Worm (Caenorhabditis elegans) whole organism, L1 larva: Measurements from ENCODE around the gene manf-1.
A peak's percentile ranks its signal among the peaks of the same experiment; 100 is the strongest.

Source experiments
- ceh-82 ChIP-seq, 3 experiments: fragments of 150-350 bp in 1 of 3; sonication (generic microtip) in 2 of 3; optimal IDR thresholded peaks; 2 replicates each; lab custom pipeline; 2014 to 2017; ENCODE audit warnings: missing biosample characterization in 3 of 3, missing genetic modification characterization in 3 of 3
- lin-39 ChIP-seq: fragments of 150-350 bp; optimal IDR thresholded peaks from 2 replicates; lab custom pipeline; 2014; ENCODE audit warnings: missing biosample characterization, missing genetic modification reagents, missing genetic modification characterization
- mef-2 ChIP-seq: fragments of 150-350 bp; optimal IDR thresholded peaks from 2 replicates; lab custom pipeline; 2014; ENCODE audit warnings: missing biosample characterization, missing genetic modification characterization
- nhr-76 ChIP-seq: sonication (generic microtip); optimal IDR thresholded peaks from 2 replicates; lab custom pipeline; 2017; ENCODE audit warnings: missing biosample characterization, missing genetic modification characterization
- sox-4 ChIP-seq: sonication (generic microtip); optimal IDR thresholded peaks from 2 replicates; lab custom pipeline; 2016; ENCODE audit warnings: missing genetic modification characterization, missing compliant biosample characterization
- sup-37 ChIP-seq: fragments of 200-800 bp; sonication (Bioruptor generic); optimal IDR thresholded peaks from 2 replicates; lab custom pipeline; 2018; ENCODE audit warnings: mild to moderate bottlenecking, missing genetic modification characterization, missing compliant biosample characterization
- swsn-7 ChIP-seq: sonication (generic microtip); optimal IDR thresholded peaks from 2 replicates; lab custom pipeline; 2016; ENCODE audit warnings: missing genetic modification characterization, missing compliant biosample characterization
- tbx-2 ChIP-seq: sonication (generic microtip); optimal IDR thresholded peaks from 2 replicates; lab custom pipeline; 2016; ENCODE audit warnings: missing genetic modification characterization, missing compliant biosample characterization
- zag-1 ChIP-seq: fragments of 150-350 bp; optimal IDR thresholded peaks from 2 replicates; lab custom pipeline; 2014; ENCODE audit warnings: missing biosample characterization, missing genetic modification characterization
- ztf-11 ChIP-seq, 2 experiments: sonication (generic microtip); optimal IDR thresholded peaks; 2 replicates each; lab custom pipeline; 2016 to 2017; ENCODE audit warnings: missing genetic modification characterization in 2 of 2, missing biosample characterization in 1 of 2, missing compliant biosample characterization in 1 of 2

- TF ChIP-seq ztf-11 (tag; optimal IDR thresholded peaks at IDR 0.05; lab: Kevin White, UChicago) (no peak), lin-39 (tag; lab: Kevin White, UChicago) (no peak), zag-1 (tag; lab: Kevin White, UChicago) (no peak), ceh-82 (tag; optimal IDR thresholded peaks at IDR 0.05; lab: Kevin White, UChicago) (peak; percentile 34 to 49 (median 43)), nhr-76 (no peak), sox-4 (tag; lab: Kevin White, UChicago) (no peak), tbx-2 (tag; lab: Kevin White, UChicago) (peak; percentile 57), mef-2 (tag; lab: Kevin White, UChicago) (no peak), sup-37 (GFP tag; lab: Kevin White, UChicago) (no peak), swsn-7 (tag; lab: Kevin White, UChicago) (peak; percentile 51)
Observed at ce11 chrIV:2890401-2890952, 37.7 kb downstream of the manf-1 start, which contains the start of the genes nprt-1 and dib-1.
